Fruit fly (Drosophila melanogaster) whole organism, embryonic: ENCODE data around the gene CG31924.
A peak's percentile ranks its signal among the peaks of the same experiment; 100 is the strongest.

Experiments used
- Antp ChIP-seq: fragments of 200-800 bp; sonication (Bioruptor generic); optimal IDR thresholded peaks from 3 replicates; lab custom pipeline; 2016; ENCODE audit warnings: missing biosample characterization, missing genetic modification characterization
- Blimp-1 ChIP-seq: fragments of 200-800 bp; sonication (Bioruptor generic); optimal IDR thresholded peaks from 3 replicates; lab custom pipeline; 2018; ENCODE audit warnings: missing biosample characterization, missing genetic modification characterization, mild to moderate bottlenecking, moderate library complexity, missing genetic modification reagents
- CG10321 ChIP-seq: fragments of 200-800 bp; sonication (Bioruptor generic); IDR thresholded peaks from 2 replicates; pipeline ENCODE4 v1.3.6; 2022; ENCODE audit warnings: missing biosample characterization, missing genetic modification characterization
- CG10462 ChIP-seq: fragments of 200-800 bp; sonication (Bioruptor generic); optimal IDR thresholded peaks from 2 replicates; lab custom pipeline; 2016; ENCODE audit warnings: missing biosample characterization, missing genetic modification characterization
- CG10979 ChIP-seq: fragments of 200-800 bp; sonication (Bioruptor generic); optimal IDR thresholded peaks from 2 replicates; lab custom pipeline; 2018; ENCODE audit warnings: missing biosample characterization, mild to moderate bottlenecking, missing genetic modification characterization, moderate library complexity
- CG12659 ChIP-seq: fragments of 200-800 bp; sonication (Bioruptor generic); optimal IDR thresholded peaks from 3 replicates; lab custom pipeline; 2017; ENCODE audit warnings: mild to moderate bottlenecking, missing biosample characterization, missing genetic modification reagents, missing genetic modification characterization
- CG14441 ChIP-seq: fragments of 200-800 bp; sonication (Bioruptor generic); IDR thresholded peaks from 2 replicates; pipeline ENCODE4 v1.3.6; 2022; ENCODE audit warnings: missing biosample characterization, missing genetic modification characterization
- CG15073 ChIP-seq: fragments of 200-800 bp; sonication (Bioruptor generic); optimal IDR thresholded peaks from 2 replicates; lab custom pipeline; 2016; ENCODE audit warnings: missing biosample characterization, missing genetic modification characterization
- CG15479 ChIP-seq: fragments of 200-800 bp; sonication (Bioruptor generic); optimal IDR thresholded peaks from 3 replicates; lab custom pipeline; 2019; ENCODE audit warnings: missing biosample characterization, mild to moderate bottlenecking, missing genetic modification characterization, moderate library complexity
- CG15696 ChIP-seq: fragments of 200-800 bp; sonication (Bioruptor generic); optimal IDR thresholded peaks from 2 replicates; lab custom pipeline; 2019; ENCODE audit warnings: missing biosample characterization, mild to moderate bottlenecking, missing genetic modification characterization, moderate library complexity
- CG1832 ChIP-seq: fragments of 200-800 bp; sonication (Bioruptor generic); optimal IDR thresholded peaks from 2 replicates; lab custom pipeline; 2017; ENCODE audit warnings: missing biosample characterization, mild to moderate bottlenecking, missing genetic modification characterization, inconsistent platforms
- CG2199 ChIP-seq: fragments of 200-800 bp; sonication (Bioruptor generic); IDR thresholded peaks from 3 replicates; pipeline ENCODE4 v1.3.6; 2022; ENCODE audit warnings: missing biosample characterization, missing genetic modification characterization
- CG2202 ChIP-seq: fragments of 200-800 bp; sonication (Bioruptor generic); optimal IDR thresholded peaks from 2 replicates; lab custom pipeline; 2018; ENCODE audit warnings: missing biosample characterization, mild to moderate bottlenecking, missing genetic modification characterization
- CG2678 ChIP-seq: fragments of 200-800 bp; sonication (Bioruptor generic); optimal IDR thresholded peaks from 3 replicates; lab custom pipeline; 2019; ENCODE audit warnings: missing biosample characterization, mild to moderate bottlenecking, missing genetic modification characterization, moderate library complexity
- CG32532 ChIP-seq: fragments of 200-800 bp; sonication (Bioruptor generic); IDR thresholded peaks from 2 replicates; pipeline ENCODE4 v1.3.6; 2022; ENCODE audit warnings: missing biosample characterization, missing genetic modification characterization
- CG33557 ChIP-seq: fragments of 200-800 bp; sonication (Bioruptor generic); optimal IDR thresholded peaks from 2 replicates; lab custom pipeline; 2019; ENCODE audit warnings: missing biosample characterization, mild to moderate bottlenecking, missing genetic modification characterization, moderate library complexity
- CG5953 ChIP-seq: fragments of 200-800 bp; sonication (Bioruptor generic); IDR thresholded peaks from 2 replicates; pipeline ENCODE4 v1.3.6; 2022; ENCODE audit warnings: missing biosample characterization, missing genetic modification characterization
- CG6689 ChIP-seq: fragments of 200-800 bp; sonication (Bioruptor generic); IDR thresholded peaks from 2 replicates; pipeline ENCODE4 v1.3.6; 2022; ENCODE audit warnings: missing biosample characterization, missing genetic modification characterization
- CG8089 ChIP-seq: fragments of 200-800 bp; sonication (Bioruptor generic); optimal IDR thresholded peaks from 3 replicates; lab custom pipeline; 2016; ENCODE audit warnings: missing biosample characterization, missing genetic modification characterization
- CG8388 ChIP-seq: fragments of 200-800 bp; sonication (Bioruptor generic); optimal IDR thresholded peaks from 2 replicates; lab custom pipeline; 2019; ENCODE audit warnings: missing biosample characterization, mild to moderate bottlenecking, missing genetic modification characterization, moderate library complexity
- Doc2 ChIP-seq: fragments of 200-800 bp; sonication (Bioruptor generic); IDR thresholded peaks from 2 replicates; pipeline ENCODE4 v1.3.6; 2022; ENCODE audit warnings: missing biosample characterization, missing genetic modification characterization
- Ets65A ChIP-seq: fragments of 200-800 bp; sonication (Bioruptor generic); peaks from one replicate; lab custom pipeline; 2016; ENCODE audit warnings: missing biosample characterization, missing genetic modification characterization
- H2.0 ChIP-seq: fragments of 200-800 bp; sonication (Bioruptor generic); IDR thresholded peaks from 2 replicates; pipeline ENCODE4 v1.3.6; 2022; ENCODE audit warnings: missing biosample characterization, missing genetic modification characterization
- HLH4C ChIP-seq: fragments of 200-800 bp; sonication (Bioruptor generic); IDR thresholded peaks from 3 replicates; pipeline ENCODE4 v1.3.6; 2022; ENCODE audit warnings: missing biosample characterization, missing genetic modification characterization; ENCODE audit not compliant: partially characterized antibody
- Hsf ChIP-seq: fragments of 200-800 bp; sonication (Bioruptor generic); optimal IDR thresholded peaks from 3 replicates; lab custom pipeline; 2016; ENCODE audit warnings: missing biosample characterization, missing genetic modification characterization
- Med ChIP-seq: fragments of 200-800 bp; sonication (Bioruptor generic); peaks from one replicate; lab custom pipeline; 2016; ENCODE audit warnings: missing biosample characterization, missing genetic modification characterization, mild to moderate bottlenecking, inconsistent platforms, moderate library complexity
- NC2β ChIP-seq: fragments of 200-800 bp; sonication (Bioruptor generic); optimal IDR thresholded peaks from 2 replicates; lab custom pipeline; 2016; ENCODE audit warnings: missing biosample characterization, missing genetic modification characterization
- Nf-YA ChIP-seq: fragments of 200-800 bp; sonication (Bioruptor generic); IDR thresholded peaks from 2 replicates; pipeline ENCODE4 v1.3.6; 2022; ENCODE audit warnings: missing biosample characterization, missing genetic modification characterization
- Oli ChIP-seq: fragments of 200-800 bp; sonication (Bioruptor generic); optimal IDR thresholded peaks from 2 replicates; lab custom pipeline; 2018; ENCODE audit warnings: missing biosample characterization, mild to moderate bottlenecking, missing genetic modification characterization, moderate library complexity
- Poxn ChIP-seq: fragments of 200-800 bp; sonication (Bioruptor generic); IDR thresholded peaks from 2 replicates; pipeline ENCODE4 v1.3.6; 2022; ENCODE audit warnings: missing biosample characterization, missing genetic modification characterization
- ac ChIP-seq: fragments of 200-800 bp; sonication (Bioruptor generic); optimal IDR thresholded peaks from 3 replicates; lab custom pipeline; 2017; ENCODE audit warnings: missing biosample characterization, mild to moderate bottlenecking, missing genetic modification characterization
- ap ChIP-seq: fragments of 200-800 bp; sonication (Bioruptor generic); IDR thresholded peaks from 2 replicates; pipeline ENCODE4 v1.3.6; 2022; ENCODE audit warnings: missing biosample characterization, missing genetic modification characterization
- ara ChIP-seq: fragments of 200-800 bp; sonication (Bioruptor generic); IDR thresholded peaks from 2 replicates; pipeline ENCODE4 v1.3.6; 2022; ENCODE audit warnings: missing biosample characterization, missing genetic modification characterization
- bab2 ChIP-seq: fragments of 200-800 bp; sonication (Bioruptor generic); optimal IDR thresholded peaks from 2 replicates; lab custom pipeline; 2016; ENCODE audit warnings: missing biosample characterization, missing genetic modification characterization
- bbx ChIP-seq: fragments of 200-800 bp; sonication (Bioruptor generic); IDR thresholded peaks from 2 replicates; pipeline ENCODE4 v1.3.6; 2022; ENCODE audit warnings: missing biosample characterization, missing genetic modification characterization; ENCODE audit not compliant: partially characterized antibody
- cg ChIP-seq: fragments of 200-800 bp; sonication (Bioruptor generic); optimal IDR thresholded peaks from 3 replicates; lab custom pipeline; 2019; ENCODE audit warnings: missing biosample characterization, mild to moderate bottlenecking, missing genetic modification characterization, moderate library complexity
- chinmo ChIP-seq: fragments of 200-800 bp; sonication (Bioruptor generic); IDR thresholded peaks from 4 replicates; pipeline ENCODE4 v1.3.6; 2022; ENCODE audit warnings: missing biosample characterization, missing genetic modification characterization; ENCODE audit not compliant: partially characterized antibody
- dysf ChIP-seq: fragments of 200-800 bp; sonication (Bioruptor generic); IDR thresholded peaks from 3 replicates; pipeline ENCODE4 v1.3.6; 2022; ENCODE audit warnings: missing biosample characterization, missing genetic modification characterization
- fd64A ChIP-seq: fragments of 200-800 bp; sonication (Bioruptor generic); optimal IDR thresholded peaks from 3 replicates; lab custom pipeline; 2018; ENCODE audit warnings: missing biosample characterization, mild to moderate bottlenecking, missing genetic modification characterization
- gcm ChIP-seq: fragments of 200-800 bp; sonication (Bioruptor generic); optimal IDR thresholded peaks from 2 replicates; lab custom pipeline; 2019; ENCODE audit warnings: missing biosample characterization, mild to moderate bottlenecking, missing genetic modification characterization, moderate library complexity
- lola ChIP-seq, 3 experiments: fragments of >200 bp in 2 of 3; fragments of 200-800 bp in 1 of 3; sonication (Bioruptor generic) in 1 of 3; optimal IDR thresholded peaks; 2 replicates each; lab custom pipeline; 2017 to 2019; ENCODE audit warnings: missing biosample characterization in 3 of 3, missing genetic modification characterization in 3 of 3, mild to moderate bottlenecking in 1 of 3, moderate library complexity in 1 of 3
- lov ChIP-seq, 2 experiments: fragments of 200-800 bp in 1 of 2; fragments of >200 bp in 1 of 2; sonication (Bioruptor generic) in 1 of 2; IDR thresholded peaks in 1 of 2; optimal IDR thresholded peaks in 1 of 2; 2 replicates in 1 of 2; 3 replicates in 1 of 2; pipeline versions ENCODE4 v1.3.6 to Lab custom; 2017 to 2022; ENCODE audit warnings: missing biosample characterization in 1 of 2, missing genetic modification characterization in 1 of 2
- nom ChIP-seq: fragments of 200-800 bp; sonication (Bioruptor generic); optimal IDR thresholded peaks from 2 replicates; lab custom pipeline; 2017; ENCODE audit warnings: missing biosample characterization, missing genetic modification characterization, mild to moderate bottlenecking, moderate library complexity, missing genetic modification reagents
- salm ChIP-seq: fragments of 200-800 bp; sonication (Bioruptor generic); optimal IDR thresholded peaks from 2 replicates; lab custom pipeline; 2018; ENCODE audit warnings: missing biosample characterization, mild to moderate bottlenecking, missing genetic modification characterization
- sd ChIP-seq: fragments of 200-800 bp; sonication (Bioruptor generic); optimal IDR thresholded peaks from 3 replicates; lab custom pipeline; 2018; ENCODE audit warnings: missing biosample characterization, mild to moderate bottlenecking, missing genetic modification characterization, moderate library complexity
- tap ChIP-seq: fragments of 200-800 bp; optimal IDR thresholded peaks from 3 replicates; lab custom pipeline; 2019; ENCODE audit warnings: missing biosample characterization, mild to moderate bottlenecking, missing genetic modification characterization, moderate library complexity
- twi ChIP-seq: fragments of 200-800 bp; optimal IDR thresholded peaks from 2 replicates; lab custom pipeline; 2019; ENCODE audit warnings: missing biosample characterization, mild to moderate bottlenecking, missing genetic modification characterization, moderate library complexity
- zf30C ChIP-seq: fragments of 200-800 bp; sonication (Bioruptor generic); optimal IDR thresholded peaks from 3 replicates; lab custom pipeline; 2018; ENCODE audit warnings: missing biosample characterization, mild to moderate bottlenecking, missing genetic modification characterization

The CG31924 gene

dm6 chr2L:1402728-1403127, 48.0 kb upstream of the CG31924 start (continued):
- 0 out of 2 replicates have a peak, but pooled peaks have one; percentile 18 for TF ChIP-seq CG5953 (GFP tag; lab: Robert Waterston, UW)
- peak; percentile 22; the same call in 1 of the 2 replicates for TF ChIP-seq CG14441 (GFP tag; lab: Robert Waterston, UW)
- TF ChIP-seq tap (tag; lab: Kevin White, UChicago) = no peak
- TF ChIP-seq CG32532 (GFP tag; lab: Robert Waterston, UW) = peak; percentile 42; the same call in 1 of the 2 replicates
- TF ChIP-seq H2.0 (GFP tag; lab: Robert Waterston, UW) = 0 out of 2 replicates have a peak, but pooled peaks have one; percentile 13

dm6 chr2L:1399434-1399833, 44.7 kb upstream of the CG31924 start:
- TF ChIP-seq chinmo (GFP tag; lab: Robert Waterston, UW) (no peak), Oli (no peak), Doc2 (no peak), Hsf (GFP tag; lab: Kevin White, UChicago) (no peak), sd (tag; lab: Kevin White, UChicago) (peak; percentile 2), ac (GFP tag; lab: Kevin White, UChicago) (no peak), CG8089 (GFP tag; lab: Kevin White, UChicago) (peak; percentile 24), lov (optimal IDR thresholded peaks at IDR 0.05; lab: Kevin White, UChicago) (no peak), lov (GFP tag; IDR thresholded peaks at IDR 0.05; lab: Robert Waterston, UW) (no peak), twi (tag; lab: Kevin White, UChicago) (peak; percentile 25), bab2 (GFP tag; lab: Kevin White, UChicago) (no peak), gcm (peak; percentile 28), zf30C (GFP tag; lab: Kevin White, UChicago) (no peak), CG15696 (tag; lab: Kevin White, UChicago) (no peak), Antp (GFP tag; lab: Kevin White, UChicago) (no peak), nom (GFP tag; lab: Kevin White, UChicago) (no peak), CG10979 (tag; lab: Kevin White, UChicago) (no peak), dysf (no peak), salm (tag; lab: Kevin White, UChicago) (no peak), CG1832 (GFP tag; lab: Kevin White, UChicago) (peak; percentile 74), ara (GFP tag; lab: Robert Waterston, UW) (0 out of 2 replicates have a peak, but pooled peaks have one; percentile 18), CG8388 (GFP tag; lab: Kevin White, UChicago) (no peak), NC2β (GFP tag; lab: Kevin White, UChicago) (no peak), CG10462 (GFP tag; lab: Kevin White, UChicago) (no peak), Nf-YA (no peak), CG15479 (GFP tag; lab: Kevin White, UChicago) (no peak), Poxn (GFP tag; lab: Robert Waterston, UW) (no peak), CG2678 (tag; lab: Kevin White, UChicago) (no peak), CG12659 (GFP tag; lab: Kevin White, UChicago) (no peak), CG2199 (GFP tag; lab: Robert Waterston, UW) (peak; percentile 66; the same call in 1 of the 3 replicates), ap (GFP tag; lab: Robert Waterston, UW) (no peak), CG6689 (GFP tag; lab: Robert Waterston, UW) (no peak), HLH4C (GFP tag; lab: Robert Waterston, UW) (no peak), CG33557 (peak; percentile 3), cg (GFP tag; lab: Kevin White, UChicago) (peak; percentile 37), bbx (GFP tag; lab: Robert Waterston, UW) (0 out of 2 replicates have a peak, but pooled peaks have one; percentile 9), CG10321 (GFP tag; lab: Robert Waterston, UW) (peak; percentile 61), CG2202 (tag; lab: Kevin White, UChicago) (peak; percentile 14), Ets65A (GFP tag; lab: Kevin White, UChicago) (peak; percentile 54), Blimp-1 (GFP tag; lab: Kevin White, UChicago) (peak; percentile 24), Med (GFP tag; lab: Kevin White, UChicago) (peak; percentile 68), lola (GFP tag; optimal IDR thresholded peaks at IDR 0.05; lab: Kevin White, UChicago) (no peak), CG15073 (GFP tag; lab: Kevin White, UChicago) (no peak), fd64A (GFP tag; lab: Kevin White, UChicago) (peak; percentile 38)
